Fruit fly (Drosophila melanogaster) whole organism, embryonic: Measurements from ENCODE around the gene Pisd.
A peak's percentile ranks its signal among the peaks of the same experiment; 100 is the strongest.

Experiments used
- Adf1 ChIP-seq: fragments of 200-800 bp; sonication (Bioruptor generic); IDR thresholded peaks from 2 replicates; pipeline ENCODE4 v1.3.6; 2022; ENCODE audit warnings: missing biosample characterization, missing genetic modification characterization
- Atf3 ChIP-seq: fragments of 200-800 bp; sonication (Bioruptor generic); optimal IDR thresholded peaks from 3 replicates; lab custom pipeline; 2016; ENCODE audit warnings: missing biosample characterization, missing genetic modification characterization
- Atf6 ChIP-seq: fragments of 200-800 bp; sonication (Bioruptor generic); IDR thresholded peaks from 2 replicates; pipeline ENCODE4 v1.3.6; 2022; ENCODE audit warnings: missing biosample characterization, missing genetic modification characterization
- C15 ChIP-seq: fragments of 200-800 bp; sonication (Bioruptor generic); IDR thresholded peaks from 3 replicates; pipeline ENCODE4 v1.3.6; 2022; ENCODE audit warnings: missing biosample characterization, missing genetic modification characterization
- CG10209 ChIP-seq: fragments of 200-800 bp; sonication (Bioruptor generic); optimal IDR thresholded peaks from 3 replicates; lab custom pipeline; 2017; ENCODE audit warnings: missing biosample characterization, mild to moderate bottlenecking, missing genetic modification characterization, missing genetic modification reagents
- CG10274 ChIP-seq: fragments of 200-800 bp; sonication (Bioruptor generic); optimal IDR thresholded peaks from 3 replicates; lab custom pipeline; 2017; ENCODE audit warnings: missing biosample characterization, mild to moderate bottlenecking, missing genetic modification characterization
- CG10366 ChIP-seq: fragments of 200-800 bp; sonication (Bioruptor generic); IDR thresholded peaks from 2 replicates; pipeline ENCODE4 v1.3.6; 2022; ENCODE audit warnings: missing biosample characterization, missing genetic modification characterization
- CG11695 ChIP-seq: fragments of 200-800 bp; sonication (Bioruptor generic); IDR thresholded peaks from 3 replicates; pipeline ENCODE4 v1.3.6; 2022; ENCODE audit warnings: missing biosample characterization, missing genetic modification characterization
- CG12769 ChIP-seq: fragments of 200-800 bp; sonication (Bioruptor generic); optimal IDR thresholded peaks from 2 replicates; lab custom pipeline; 2019; ENCODE audit warnings: missing biosample characterization, mild to moderate bottlenecking, missing genetic modification characterization, moderate library complexity
- CG15011 ChIP-seq: fragments of 200-800 bp; sonication (Bioruptor generic); optimal IDR thresholded peaks from 3 replicates; lab custom pipeline; 2018; ENCODE audit warnings: missing biosample characterization, mild to moderate bottlenecking, missing genetic modification characterization
- CG16815 ChIP-seq: fragments of 200-800 bp; sonication (Bioruptor generic); optimal IDR thresholded peaks from 3 replicates; lab custom pipeline; 2017; ENCODE audit warnings: missing biosample characterization, mild to moderate bottlenecking, missing genetic modification characterization
- CG17385 ChIP-seq: fragments of 200-800 bp; sonication (Bioruptor generic); optimal IDR thresholded peaks from 3 replicates; lab custom pipeline; 2018; ENCODE audit warnings: missing biosample characterization, mild to moderate bottlenecking, missing genetic modification characterization
- CG32772 ChIP-seq: fragments of 200-800 bp; sonication (Bioruptor generic); IDR thresholded peaks from 2 replicates; pipeline ENCODE4 v1.3.6; 2022; ENCODE audit warnings: missing biosample characterization, missing genetic modification characterization
- CG4404 ChIP-seq: fragments of 200-800 bp; sonication (Bioruptor generic); IDR thresholded peaks from 2 replicates; pipeline ENCODE4 v1.3.6; 2022; ENCODE audit warnings: missing biosample characterization, missing genetic modification characterization
- CG8290 ChIP-seq, 3 experiments: fragments of 200-800 bp; sonication (Bioruptor generic); optimal IDR thresholded peaks; 2 replicates each; lab custom pipeline; 2016 to 2019; ENCODE audit warnings: missing biosample characterization in 3 of 3, missing genetic modification characterization in 3 of 3, mild to moderate bottlenecking in 2 of 3, moderate library complexity in 1 of 3
- Dip3 ChIP-seq: fragments of 200-800 bp; sonication (Bioruptor generic); optimal IDR thresholded peaks from 3 replicates; lab custom pipeline; 2016; ENCODE audit warnings: missing biosample characterization, missing genetic modification characterization
- Drgx ChIP-seq: fragments of 200-800 bp; sonication (Bioruptor generic); IDR thresholded peaks from 2 replicates; pipeline ENCODE4 v1.3.6; 2022; ENCODE audit warnings: missing biosample characterization, missing genetic modification characterization
- HLH54F ChIP-seq: fragments of 200-800 bp; sonication (Bioruptor generic); optimal IDR thresholded peaks from 3 replicates; lab custom pipeline; 2016; ENCODE audit warnings: missing biosample characterization, missing genetic modification characterization
- Hr3 ChIP-seq: fragments of 200-800 bp; sonication (Bioruptor generic); optimal IDR thresholded peaks from 3 replicates; lab custom pipeline; 2016; ENCODE audit warnings: missing biosample characterization, missing genetic modification characterization
- Kr ChIP-seq: fragments of 200-800 bp; sonication (Bioruptor generic); optimal IDR thresholded peaks from 2 replicates; lab custom pipeline; 2017; ENCODE audit warnings: missing biosample characterization, mild to moderate bottlenecking, missing genetic modification characterization
- NFAT ChIP-seq: fragments of 200-800 bp; sonication (Bioruptor generic); IDR thresholded peaks from 2 replicates; pipeline ENCODE4 v1.3.6; 2022; ENCODE audit warnings: missing biosample characterization, missing genetic modification characterization
- Nf-YA ChIP-seq: fragments of 200-800 bp; sonication (Bioruptor generic); IDR thresholded peaks from 2 replicates; pipeline ENCODE4 v1.3.6; 2022; ENCODE audit warnings: missing biosample characterization, missing genetic modification characterization
- NfI ChIP-seq: fragments of 200-800 bp; sonication (Bioruptor generic); optimal IDR thresholded peaks from 3 replicates; lab custom pipeline; 2018; ENCODE audit warnings: missing biosample characterization, mild to moderate bottlenecking, missing genetic modification characterization, moderate library complexity
- Oaz ChIP-seq: fragments of 200-800 bp; sonication (Bioruptor generic); IDR thresholded peaks from 2 replicates; pipeline ENCODE4 v1.3.6; 2022; ENCODE audit warnings: missing biosample characterization, missing genetic modification characterization
- Opbp ChIP-seq: fragments of 200-800 bp; sonication (Bioruptor generic); IDR thresholded peaks from 3 replicates; pipeline ENCODE4 v1.3.6; 2022; ENCODE audit warnings: missing biosample characterization, missing genetic modification characterization; ENCODE audit not compliant: partially characterized antibody
- PHDP ChIP-seq: fragments of 200-800 bp; sonication (Bioruptor generic); optimal IDR thresholded peaks from 3 replicates; lab custom pipeline; 2018; ENCODE audit warnings: missing biosample characterization, mild to moderate bottlenecking, missing genetic modification characterization, moderate library complexity
- Ravus ChIP-seq: fragments of 200-800 bp; sonication (Bioruptor generic); IDR thresholded peaks from 2 replicates; pipeline ENCODE4 v1.3.6; 2022; ENCODE audit warnings: missing biosample characterization, missing genetic modification characterization
- Ssrp ChIP-seq: fragments of 200-800 bp; sonication (Bioruptor generic); optimal IDR thresholded peaks from 2 replicates; lab custom pipeline; 2018; ENCODE audit warnings: missing biosample characterization, mild to moderate bottlenecking, missing genetic modification characterization, moderate library complexity
- al ChIP-seq: fragments of 200-800 bp; sonication (Bioruptor generic); IDR thresholded peaks from 2 replicates; pipeline ENCODE4 v1.3.6; 2022; ENCODE audit warnings: missing biosample characterization, missing genetic modification characterization
- ash1 ChIP-seq: fragments of 200-800 bp; sonication (Bioruptor generic); optimal IDR thresholded peaks from 2 replicates; lab custom pipeline; 2018; ENCODE audit warnings: missing biosample characterization, mild to moderate bottlenecking, missing genetic modification characterization
- bowl ChIP-seq: fragments of 200-800 bp; sonication (Bioruptor generic); IDR thresholded peaks from 2 replicates; pipeline ENCODE4 v1.3.6; 2022; ENCODE audit warnings: missing biosample characterization, missing genetic modification characterization
- crol ChIP-seq: fragments of 200-800 bp; sonication (Bioruptor generic); IDR thresholded peaks from 2 replicates; pipeline ENCODE4 v1.3.6; 2022; ENCODE audit warnings: missing biosample characterization, missing genetic modification characterization
- cwo ChIP-seq: fragments of 200-800 bp; sonication (Bioruptor generic); optimal IDR thresholded peaks from 3 replicates; lab custom pipeline; 2017; ENCODE audit warnings: missing biosample characterization, missing genetic modification characterization, mild to moderate bottlenecking, moderate library complexity, missing genetic modification reagents
- dan ChIP-seq: fragments of 200-800 bp; sonication (Bioruptor generic); IDR thresholded peaks from 2 replicates; pipeline ENCODE4 v1.3.6; 2022; ENCODE audit warnings: missing biosample characterization, missing genetic modification characterization
- esg ChIP-seq: fragments of 200-800 bp; sonication (Bioruptor generic); conservative IDR thresholded peaks from 2 replicates; pipeline ENCODE4 v1.3.6; 2022; ENCODE audit warnings: missing biosample characterization, missing genetic modification characterization
- exex ChIP-seq: fragments of 200-800 bp; sonication (Bioruptor generic); optimal IDR thresholded peaks from 4 replicates; lab custom pipeline; 2018; ENCODE audit warnings: missing biosample characterization, mild to moderate bottlenecking, missing genetic modification characterization, moderate library complexity
- ftz-f1 ChIP-seq: fragments of 200-800 bp; sonication (Bioruptor generic); optimal IDR thresholded peaks from 2 replicates; lab custom pipeline; 2016; ENCODE audit warnings: missing biosample characterization, missing genetic modification characterization
- ham ChIP-seq: fragments of 200-800 bp; sonication (Bioruptor generic); IDR thresholded peaks from 2 replicates; pipeline ENCODE4 v1.3.6; 2022; ENCODE audit warnings: missing biosample characterization, missing genetic modification characterization
- inv ChIP-seq: fragments of 200-800 bp; sonication (Bioruptor generic); IDR thresholded peaks from 2 replicates; pipeline ENCODE4 v1.3.6; 2022; ENCODE audit warnings: missing biosample characterization, missing genetic modification characterization; ENCODE audit not compliant: partially characterized antibody
- jumu ChIP-seq: fragments of 200-800 bp; sonication (Bioruptor generic); optimal IDR thresholded peaks from 3 replicates; lab custom pipeline; 2016; ENCODE audit warnings: missing biosample characterization, missing genetic modification characterization
- lola ChIP-seq, 3 experiments: fragments of >200 bp in 2 of 3; fragments of 200-800 bp in 1 of 3; sonication (Bioruptor generic) in 1 of 3; optimal IDR thresholded peaks; 2 replicates each; lab custom pipeline; 2017 to 2019; ENCODE audit warnings: missing biosample characterization in 3 of 3, missing genetic modification characterization in 3 of 3, mild to moderate bottlenecking in 1 of 3, moderate library complexity in 1 of 3
- lov ChIP-seq, 2 experiments: fragments of 200-800 bp in 1 of 2; fragments of >200 bp in 1 of 2; sonication (Bioruptor generic) in 1 of 2; IDR thresholded peaks in 1 of 2; optimal IDR thresholded peaks in 1 of 2; 2 replicates in 1 of 2; 3 replicates in 1 of 2; pipeline versions ENCODE4 v1.3.6 to Lab custom; 2017 to 2022; ENCODE audit warnings: missing biosample characterization in 1 of 2, missing genetic modification characterization in 1 of 2
- pfk ChIP-seq: fragments of 200-800 bp; sonication (Bioruptor generic); optimal IDR thresholded peaks from 2 replicates; lab custom pipeline; 2018; ENCODE audit warnings: missing biosample characterization, mild to moderate bottlenecking, missing genetic modification characterization, moderate library complexity
- prd ChIP-seq, 3 experiments: fragments of >200 bp in 2 of 3; fragments of 200-800 bp in 1 of 3; sonication (Bioruptor generic) in 1 of 3; optimal IDR thresholded peaks in 2 of 3; IDR thresholded peaks in 1 of 3; 2 replicates in 2 of 3; 3 replicates in 1 of 3; pipeline versions ENCODE4 v1.3.6 to Lab custom; 2017 to 2022; ENCODE audit warnings: missing biosample characterization in 1 of 3, missing genetic modification characterization in 1 of 3
- ranshi ChIP-seq: fragments of 200-800 bp; sonication (Bioruptor generic); IDR thresholded peaks from 2 replicates; pipeline ENCODE4 v1.3.6; 2022; ENCODE audit warnings: missing biosample characterization, missing genetic modification characterization
- sna ChIP-seq: fragments of 200-800 bp; sonication (Bioruptor generic); IDR thresholded peaks from 2 replicates; pipeline ENCODE4 v1.3.6; 2022; ENCODE audit warnings: missing biosample characterization, missing genetic modification characterization; ENCODE audit not compliant: partially characterized antibody
- sr ChIP-seq: fragments of 200-800 bp; sonication (Bioruptor generic); IDR thresholded peaks from 3 replicates; pipeline ENCODE4 v1.3.6; 2022; ENCODE audit warnings: missing biosample characterization, missing genetic modification characterization
- unc-4 ChIP-seq: fragments of 200-800 bp; sonication (Bioruptor generic); IDR thresholded peaks from 2 replicates; pipeline ENCODE4 v1.3.6; 2022; ENCODE audit warnings: missing biosample characterization, missing genetic modification characterization; ENCODE audit not compliant: partially characterized antibody

The Pisd gene

dm6 chr3R:24025715-24026467 lies 24.7 kb upstream of the Pisd start (continued):
- peak; percentile 19; the same call in 1 of the 2 replicates for TF ChIP-seq CG10366
- TF ChIP-seq inv, result no peak
- TF ChIP-seq jumu (GFP tag; lab: Kevin White, UChicago), result no peak
- no peak for TF ChIP-seq cwo
- no peak for TF ChIP-seq ham (GFP tag; lab: Robert Waterston, UW)
- no peak for TF ChIP-seq CG4404 (GFP tag; lab: Robert Waterston, UW)
- no peak for TF ChIP-seq Nf-YA (GFP tag; lab: Robert Waterston, UW)
- TF ChIP-seq ranshi (GFP tag; lab: Robert Waterston, UW), result no peak
- no peak for TF ChIP-seq NFAT (GFP tag; lab: Robert Waterston, UW)
- TF ChIP-seq sr (GFP tag; lab: Robert Waterston, UW), result peak; percentile 67; the same call in 2 of the 3 replicates
- TF ChIP-seq unc-4 (GFP tag; lab: Robert Waterston, UW), result no peak
- no peak for TF ChIP-seq Opbp (GFP tag; lab: Robert Waterston, UW)
- TF ChIP-seq Oaz (GFP tag; lab: Robert Waterston, UW), result no peak
- TF ChIP-seq CG12769 (tag; lab: Kevin White, UChicago), result peak; percentile 36
- no peak for TF ChIP-seq Adf1 (GFP tag; lab: Robert Waterston, UW)
- no peak for TF ChIP-seq bowl (GFP tag; lab: Robert Waterston, UW)
- peak; percentile 34 for TF ChIP-seq Atf3 (GFP tag; lab: Kevin White, UChicago)
- TF ChIP-seq HLH54F (GFP tag; lab: Kevin White, UChicago), result no peak
- peak; percentile 36 for TF ChIP-seq CG10209 (GFP tag; lab: Kevin White, UChicago)
- TF ChIP-seq lov (optimal IDR thresholded peaks at IDR 0.05; lab: Kevin White, UChicago), result no peak
- TF ChIP-seq lov (GFP tag; IDR thresholded peaks at IDR 0.05; lab: Robert Waterston, UW), result no peak
- TF ChIP-seq ftz-f1 (GFP tag; lab: Kevin White, UChicago), result no peak
- no peak for TF ChIP-seq CG15011 (GFP tag; lab: Kevin White, UChicago)
- TF ChIP-seq CG16815 (GFP tag; lab: Kevin White, UChicago), result no peak
- peak; percentile 37; the same call in 1 of the 3 replicates for TF ChIP-seq CG11695 (GFP tag; lab: Robert Waterston, UW)
- TF ChIP-seq pfk, result no peak
- peak; percentile 3 for TF ChIP-seq Hr3 (GFP tag; lab: Kevin White, UChicago)
- TF ChIP-seq exex (tag; lab: Kevin White, UChicago), result no peak
- no peak for TF ChIP-seq Ravus
- no peak for TF ChIP-seq CG8290 (GFP tag; optimal IDR thresholded peaks at IDR 0.05; lab: Kevin White, UChicago)
- peak in 1 of 2 experiments; percentile 29 for TF ChIP-seq CG8290 (tag; optimal IDR thresholded peaks at IDR 0.05; lab: Kevin White, UChicago)
- no peak for TF ChIP-seq C15 (GFP tag; lab: Robert Waterston, UW)
- no peak for TF ChIP-seq sna (GFP tag; lab: Robert Waterston, UW)
- no peak for TF ChIP-seq ash1 (GFP tag; lab: Kevin White, UChicago)
- peak; percentile 36 for TF ChIP-seq PHDP
- TF ChIP-seq Ssrp (tag; lab: Kevin White, UChicago), result peak; percentile 29
- TF ChIP-seq esg, result peak; percentile 38; the same call in 1 of the 2 replicates
- TF ChIP-seq Drgx, result 0 out of 2 replicates have a peak, but pooled peaks have one; percentile 31
- TF ChIP-seq al, result no peak
- no peak for TF ChIP-seq CG10274 (GFP tag; lab: Kevin White, UChicago)
- no peak for TF ChIP-seq Dip3
- TF ChIP-seq NfI, result no peak
- TF ChIP-seq CG32772 (GFP tag; lab: Robert Waterston, UW), result peak; percentile 38; the same call in 1 of the 2 replicates
- TF ChIP-seq Atf6, result no peak
- TF ChIP-seq dan, result no peak
- no peak for TF ChIP-seq Kr (GFP tag; lab: Kevin White, UChicago)
- peak; percentile 2 for TF ChIP-seq CG17385 (GFP tag; lab: Kevin White, UChicago)
- no peak for TF ChIP-seq prd (optimal IDR thresholded peaks at IDR 0.05; lab: Kevin White, UChicago)
- peak; percentile 49; the same call in 2 of the 3 replicates for TF ChIP-seq prd (GFP tag; IDR thresholded peaks at IDR 0.05; lab: Robert Waterston, UW)
- no peak for TF ChIP-seq crol (GFP tag; lab: Robert Waterston, UW)
- TF ChIP-seq lola (GFP tag; optimal IDR thresholded peaks at IDR 0.05; lab: Kevin White, UChicago), result peak in 1 of 3 experiments; percentile 17
